Fruit fly (Drosophila melanogaster) whole organism, embryonic: ENCODE results near the gene CG7634.
A peak's percentile ranks its signal among the peaks of the same experiment; 100 is the strongest.

ENCODE experiments used
- Asciz ChIP-seq: fragments of 200-800 bp; sonication (Bioruptor generic); optimal IDR thresholded peaks from 2 replicates; lab custom pipeline; 2017; ENCODE audit warnings: missing biosample characterization, mild to moderate bottlenecking, missing genetic modification characterization, missing genetic modification reagents
- CG11085 ChIP-seq: fragments of 200-800 bp; sonication (Bioruptor generic); IDR thresholded peaks from 2 replicates; pipeline ENCODE4 v1.3.6; 2022; ENCODE audit warnings: missing biosample characterization, missing genetic modification characterization
- CG1233 ChIP-seq: fragments of 200-800 bp; sonication (Bioruptor generic); optimal IDR thresholded peaks from 4 replicates; lab custom pipeline; 2018; ENCODE audit warnings: missing biosample characterization, mild to moderate bottlenecking, missing genetic modification characterization
- CG12391 ChIP-seq: fragments of 200-800 bp; sonication (Bioruptor generic); optimal IDR thresholded peaks from 3 replicates; lab custom pipeline; 2018; ENCODE audit warnings: missing biosample characterization, mild to moderate bottlenecking, missing genetic modification characterization, moderate library complexity
- CG12769 ChIP-seq: fragments of 200-800 bp; sonication (Bioruptor generic); optimal IDR thresholded peaks from 2 replicates; lab custom pipeline; 2019; ENCODE audit warnings: missing biosample characterization, mild to moderate bottlenecking, missing genetic modification characterization, moderate library complexity
- CG13296 ChIP-seq: fragments of 200-800 bp; sonication (Bioruptor generic); optimal IDR thresholded peaks from 3 replicates; lab custom pipeline; 2018; ENCODE audit warnings: missing biosample characterization, mild to moderate bottlenecking, missing genetic modification characterization
- CG17328 ChIP-seq: fragments of 200-800 bp; sonication (Bioruptor generic); IDR thresholded peaks from 2 replicates; pipeline ENCODE4 v1.3.6; 2022; ENCODE audit warnings: missing biosample characterization, missing genetic modification characterization
- CG17568 ChIP-seq: fragments of 200-800 bp; sonication (Bioruptor generic); optimal IDR thresholded peaks from 2 replicates; lab custom pipeline; 2018; ENCODE audit warnings: missing biosample characterization, mild to moderate bottlenecking, missing genetic modification characterization, moderate library complexity
- CG17912 ChIP-seq: fragments of 200-800 bp; sonication (Bioruptor generic); optimal IDR thresholded peaks from 2 replicates; lab custom pipeline; 2018; ENCODE audit warnings: missing biosample characterization, mild to moderate bottlenecking, missing genetic modification characterization
- CG18011 ChIP-seq: fragments of 200-800 bp; sonication (Bioruptor generic); optimal IDR thresholded peaks from 2 replicates; lab custom pipeline; 2017; ENCODE audit warnings: missing biosample characterization, missing genetic modification characterization, mild to moderate bottlenecking, moderate library complexity, missing genotype
- CG2129 ChIP-seq: fragments of 200-800 bp; sonication (Bioruptor generic); IDR thresholded peaks from 2 replicates; pipeline ENCODE4 v1.3.6; 2022; ENCODE audit warnings: missing biosample characterization, missing genetic modification characterization; ENCODE audit not compliant: partially characterized antibody
- CG30020 ChIP-seq: fragments of 200-800 bp; optimal IDR thresholded peaks from 2 replicates; lab custom pipeline; 2019; ENCODE audit warnings: missing biosample characterization, mild to moderate bottlenecking, missing genetic modification characterization, moderate library complexity
- CG31365 ChIP-seq: fragments of 200-800 bp; sonication (Bioruptor generic); optimal IDR thresholded peaks from 2 replicates; lab custom pipeline; 2018; ENCODE audit warnings: missing biosample characterization, mild to moderate bottlenecking, missing genetic modification characterization
- CG4404 ChIP-seq: fragments of 200-800 bp; sonication (Bioruptor generic); IDR thresholded peaks from 2 replicates; pipeline ENCODE4 v1.3.6; 2022; ENCODE audit warnings: missing biosample characterization, missing genetic modification characterization
- CG4820 ChIP-seq: fragments of 200-800 bp; sonication (Bioruptor generic); optimal IDR thresholded peaks from 3 replicates; lab custom pipeline; 2016; ENCODE audit warnings: missing biosample characterization, missing genetic modification characterization
- CG7357 ChIP-seq: fragments of 200-800 bp; sonication (Bioruptor generic); IDR thresholded peaks from 3 replicates; pipeline ENCODE4 v1.3.6; 2022; ENCODE audit warnings: missing biosample characterization, missing genetic modification characterization
- CG9437 ChIP-seq: fragments of 200-800 bp; sonication (Bioruptor generic); optimal IDR thresholded peaks from 2 replicates; lab custom pipeline; 2018; ENCODE audit warnings: missing biosample characterization, mild to moderate bottlenecking, missing genetic modification characterization
- CG9797 ChIP-seq: fragments of 200-800 bp; sonication (Bioruptor generic); optimal IDR thresholded peaks from 3 replicates; lab custom pipeline; 2018; ENCODE audit warnings: missing biosample characterization, mild to moderate bottlenecking, missing genetic modification characterization
- Chrac-16 ChIP-seq: fragments of 200-800 bp; sonication (Bioruptor generic); optimal IDR thresholded peaks from 3 replicates; lab custom pipeline; 2016; ENCODE audit warnings: missing biosample characterization, missing genetic modification characterization
- CoRest ChIP-seq: fragments of 200-800 bp; sonication (Bioruptor generic); optimal IDR thresholded peaks from 3 replicates; lab custom pipeline; 2018; ENCODE audit warnings: missing biosample characterization, mild to moderate bottlenecking, missing genetic modification characterization, moderate library complexity
- Gug ChIP-seq: fragments of 200-800 bp; sonication (Bioruptor generic); IDR thresholded peaks from 4 replicates; pipeline ENCODE4 v1.3.6; 2022; ENCODE audit warnings: missing biosample characterization, missing genetic modification characterization
- HLHmδ ChIP-seq: fragments of 200-800 bp; sonication (Bioruptor generic); optimal IDR thresholded peaks from 2 replicates; lab custom pipeline; 2018; ENCODE audit warnings: missing biosample characterization, mild to moderate bottlenecking, missing genetic modification characterization, moderate library complexity
- Hr78 ChIP-seq, 2 experiments: fragments of 200-800 bp in 1 of 2; fragments of >200 bp in 1 of 2; sonication (Bioruptor generic) in 1 of 2; optimal IDR thresholded peaks; 2 replicates each; lab custom pipeline; 2017 to 2019; ENCODE audit warnings: missing biosample characterization in 2 of 2, missing genetic modification characterization in 2 of 2, mild to moderate bottlenecking in 1 of 2, moderate library complexity in 1 of 2
- MBD-R2 ChIP-seq: fragments of 200-800 bp; sonication (Bioruptor generic); IDR thresholded peaks from 2 replicates; pipeline ENCODE4 v1.3.6; 2022; ENCODE audit warnings: missing biosample characterization, missing genetic modification characterization
- Neu2 ChIP-seq: fragments of 200-800 bp; sonication (Bioruptor generic); optimal IDR thresholded peaks from 3 replicates; lab custom pipeline; 2016; ENCODE audit warnings: missing biosample characterization, missing genetic modification characterization, borderline replicate concordance
- Rfx ChIP-seq: fragments of 200-800 bp; sonication (Bioruptor generic); IDR thresholded peaks from 2 replicates; pipeline ENCODE4 v1.3.6; 2022; ENCODE audit warnings: missing biosample characterization, missing genetic modification characterization
- Ssrp ChIP-seq: fragments of 200-800 bp; sonication (Bioruptor generic); optimal IDR thresholded peaks from 2 replicates; lab custom pipeline; 2018; ENCODE audit warnings: missing biosample characterization, mild to moderate bottlenecking, missing genetic modification characterization, moderate library complexity
- Xbp1 ChIP-seq: fragments of 200-800 bp; sonication (Bioruptor generic); optimal IDR thresholded peaks from 3 replicates; lab custom pipeline; 2016; ENCODE audit warnings: missing biosample characterization, mild to moderate bottlenecking, missing genetic modification characterization
- Xrp1 ChIP-seq: fragments of 200-800 bp; sonication (Bioruptor generic); IDR thresholded peaks from 2 replicates; pipeline ENCODE4 v1.3.6; 2022; ENCODE audit warnings: missing biosample characterization, missing genetic modification characterization
- YL-1 ChIP-seq: fragments of 200-800 bp; sonication (Bioruptor generic); optimal IDR thresholded peaks from 3 replicates; lab custom pipeline; 2017; ENCODE audit warnings: missing biosample characterization, mild to moderate bottlenecking, missing genetic modification characterization
- bsh ChIP-seq, 2 experiments: fragments of 200-800 bp; sonication (Bioruptor generic); optimal IDR thresholded peaks; 2 replicates each; lab custom pipeline; 2017 to 2018; ENCODE audit warnings: mild to moderate bottlenecking in 2 of 2, missing biosample characterization in 2 of 2, missing genetic modification characterization in 2 of 2, moderate library complexity in 1 of 2
- cad ChIP-seq: fragments of >200 bp; optimal IDR thresholded peaks from 2 replicates; lab custom pipeline; 2017; ENCODE audit warnings: missing biosample characterization, missing genetic modification characterization
- dpn ChIP-seq, 2 experiments: fragments of 200-800 bp; sonication (Bioruptor generic); optimal IDR thresholded peaks; 3 replicates each; lab custom pipeline; 2016; ENCODE audit warnings: missing biosample characterization in 2 of 2, missing genetic modification characterization in 2 of 2
- dysf ChIP-seq: fragments of 200-800 bp; sonication (Bioruptor generic); IDR thresholded peaks from 3 replicates; pipeline ENCODE4 v1.3.6; 2022; ENCODE audit warnings: missing biosample characterization, missing genetic modification characterization
- en ChIP-seq: fragments of 200-800 bp; sonication (Bioruptor generic); optimal IDR thresholded peaks from 2 replicates; lab custom pipeline; 2016; ENCODE audit warnings: missing biosample characterization, missing genetic modification characterization
- esg ChIP-seq: fragments of 200-800 bp; sonication (Bioruptor generic); conservative IDR thresholded peaks from 2 replicates; pipeline ENCODE4 v1.3.6; 2022; ENCODE audit warnings: missing biosample characterization, missing genetic modification characterization
- gcm2 ChIP-seq: fragments of 200-800 bp; sonication (Bioruptor generic); optimal IDR thresholded peaks from 2 replicates; lab custom pipeline; 2016; ENCODE audit warnings: missing biosample characterization, missing genetic modification characterization
- h ChIP-seq: fragments of >200 bp; optimal IDR thresholded peaks from 2 replicates; lab custom pipeline; 2017
- lola ChIP-seq, 3 experiments: fragments of >200 bp in 2 of 3; fragments of 200-800 bp in 1 of 3; sonication (Bioruptor generic) in 1 of 3; optimal IDR thresholded peaks; 2 replicates each; lab custom pipeline; 2017 to 2019; ENCODE audit warnings: missing biosample characterization in 3 of 3, missing genetic modification characterization in 3 of 3, mild to moderate bottlenecking in 1 of 3, moderate library complexity in 1 of 3
- nmo ChIP-seq: fragments of 200-800 bp; sonication (Bioruptor generic); optimal IDR thresholded peaks from 2 replicates; lab custom pipeline; 2018; ENCODE audit warnings: missing biosample characterization, mild to moderate bottlenecking, missing genetic modification characterization, moderate library complexity
- org-1 ChIP-seq: fragments of 200-800 bp; sonication (Bioruptor generic); optimal IDR thresholded peaks from 2 replicates; lab custom pipeline; 2017; ENCODE audit warnings: missing biosample characterization, missing genetic modification characterization
- p53 ChIP-seq: fragments of 200-800 bp; sonication (Bioruptor generic); optimal IDR thresholded peaks from 2 replicates; lab custom pipeline; 2016; ENCODE audit warnings: missing biosample characterization, missing genetic modification characterization
- sd ChIP-seq: fragments of 200-800 bp; sonication (Bioruptor generic); optimal IDR thresholded peaks from 3 replicates; lab custom pipeline; 2018; ENCODE audit warnings: missing biosample characterization, mild to moderate bottlenecking, missing genetic modification characterization, moderate library complexity
- so ChIP-seq: fragments of 200-800 bp; sonication (Bioruptor generic); IDR thresholded peaks from 3 replicates; pipeline ENCODE4 v1.3.6; 2022; ENCODE audit warnings: missing biosample characterization, missing genetic modification characterization
- sob ChIP-seq: fragments of 200-800 bp; sonication (Bioruptor generic); IDR thresholded peaks from 2 replicates; pipeline ENCODE4 v1.3.6; 2022; ENCODE audit warnings: missing biosample characterization, missing genetic modification characterization
- sr ChIP-seq: fragments of 200-800 bp; sonication (Bioruptor generic); IDR thresholded peaks from 3 replicates; pipeline ENCODE4 v1.3.6; 2022; ENCODE audit warnings: missing biosample characterization, missing genetic modification characterization
- trem ChIP-seq: fragments of 200-800 bp; optimal IDR thresholded peaks from 3 replicates; lab custom pipeline; 2019; ENCODE audit warnings: missing biosample characterization, mild to moderate bottlenecking, missing genetic modification characterization, moderate library complexity

The CG7634 gene

DNA sequence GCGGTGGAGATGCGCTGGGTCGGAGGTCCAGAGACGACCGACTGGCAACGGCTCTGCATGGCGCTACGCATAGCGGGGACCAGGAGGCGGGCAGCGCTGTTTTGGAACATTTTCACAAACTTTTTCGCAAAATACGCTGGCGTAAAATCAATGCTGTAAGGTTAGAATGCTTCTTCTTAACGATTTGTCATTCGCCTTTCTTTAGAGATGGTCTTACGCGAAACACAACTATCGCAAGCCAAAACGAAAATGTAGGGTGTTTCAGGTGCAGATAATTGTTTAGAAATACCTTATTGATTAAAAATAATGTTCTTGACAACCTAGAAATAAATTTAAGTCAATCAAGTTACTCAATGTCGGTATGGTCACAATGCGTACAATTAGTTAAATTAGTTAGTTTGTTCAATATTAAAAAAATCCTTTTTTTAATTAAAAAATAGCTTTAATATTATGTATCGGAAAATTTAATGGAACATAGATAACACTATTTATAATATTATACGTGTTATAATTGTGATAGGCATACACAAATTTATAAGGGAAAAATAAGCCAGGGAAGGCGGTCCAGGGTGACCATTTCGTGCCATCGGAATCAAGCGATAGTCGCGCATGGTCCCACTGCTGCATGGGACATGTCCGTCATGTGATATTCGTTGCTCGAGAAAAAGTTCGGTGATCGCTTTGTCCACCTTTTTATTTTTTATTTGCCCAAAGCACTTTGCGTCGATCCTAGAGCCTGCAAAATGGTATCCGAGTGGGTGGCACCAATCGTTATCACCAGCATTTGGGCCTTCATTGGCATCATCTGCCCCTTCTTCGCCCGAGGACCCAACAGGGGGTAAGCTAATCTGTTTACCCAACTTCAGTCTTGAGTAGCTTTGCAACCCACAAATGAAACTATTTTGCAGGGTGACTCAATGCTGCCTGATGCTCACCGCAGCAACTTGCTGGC is 25.7 kb upstream of the CG7634 start, which contains the start of the genes COX8 and VhaM9.7-b (continued):
- TF ChIP-seq CG12769 (tag; lab: Kevin White, UChicago): peak; percentile 56
- TF ChIP-seq sob (GFP tag; lab: Robert Waterston, UW): peak; percentile 67
- TF ChIP-seq dysf (GFP tag; lab: Robert Waterston, UW): 0 out of 3 replicates have a peak, but pooled peaks have one; percentile 57
- no peak for TF ChIP-seq CG1233 (GFP tag; lab: Kevin White, UChicago)
- no peak; the same call in none of the 2 replicates for TF ChIP-seq CG11085 (GFP tag; lab: Robert Waterston, UW)
- TF ChIP-seq sr (GFP tag; lab: Robert Waterston, UW): no peak
- TF ChIP-seq CG17328: 0 out of 2 replicates have a peak, but pooled peaks have one; percentile 6
- TF ChIP-seq CG17568 (GFP tag; lab: Kevin White, UChicago): no peak
- peak; percentile 10; the same call in 1 of the 2 replicates for TF ChIP-seq Xrp1 (GFP tag; lab: Robert Waterston, UW)
- no peak for TF ChIP-seq CG12391
- no peak for TF ChIP-seq CG7357 (GFP tag; lab: Robert Waterston, UW)
- peak; percentile 71 for TF ChIP-seq Ssrp (tag; lab: Kevin White, UChicago)
- peak; percentile 54 to 68 for TF ChIP-seq dpn (GFP tag; optimal IDR thresholded peaks at IDR 0.05; lab: Kevin White, UChicago)
- no peak for TF ChIP-seq en (GFP tag; lab: Kevin White, UChicago)
- peak; percentile 64 for TF ChIP-seq esg (GFP tag; lab: Robert Waterston, UW)
- no peak for TF ChIP-seq HLHmδ (GFP tag; lab: Kevin White, UChicago)
- TF ChIP-seq bsh (GFP tag; optimal IDR thresholded peaks at IDR 0.05; lab: Kevin White, UChicago): no peak
- TF ChIP-seq CG30020: peak; percentile 75
- peak; percentile 68 for TF ChIP-seq CG4820 (GFP tag; lab: Kevin White, UChicago)
- peak; percentile 58; the same call in 2 of the 4 replicates for TF ChIP-seq Gug
- TF ChIP-seq p53: no peak
- TF ChIP-seq Chrac-16 (GFP tag; lab: Kevin White, UChicago): peak; percentile 55
- no peak for TF ChIP-seq so (GFP tag; lab: Robert Waterston, UW)
- TF ChIP-seq CG9437 (GFP tag; lab: Kevin White, UChicago): peak; percentile 61
- TF ChIP-seq nmo (GFP tag; lab: Kevin White, UChicago): peak; percentile 78
- TF ChIP-seq sd: no peak
- no peak for TF ChIP-seq CoRest (tag; lab: Kevin White, UChicago)
- TF ChIP-seq MBD-R2: peak; percentile 76
- no peak for TF ChIP-seq Neu2 (GFP tag; lab: Kevin White, UChicago)
- no peak for TF ChIP-seq Hr78 (GFP tag; optimal IDR thresholded peaks at IDR 0.05; lab: Kevin White, UChicago)
- no peak for TF ChIP-seq CG17912 (GFP tag; lab: Kevin White, UChicago)
- TF ChIP-seq CG18011 (GFP tag; lab: Kevin White, UChicago): peak; percentile 76
- no peak; the same call in 1 of the 2 replicates for TF ChIP-seq CG2129 (GFP tag; lab: Robert Waterston, UW)
- TF ChIP-seq Xbp1 (GFP tag; lab: Kevin White, UChicago): peak; percentile 72
- TF ChIP-seq cad (GFP tag; lab: Kevin White, UChicago): no peak
- no peak for TF ChIP-seq h (lab: Kevin White, UChicago)
- peak; percentile 86 for TF ChIP-seq YL-1 (GFP tag; lab: Kevin White, UChicago)
- TF ChIP-seq gcm2: no peak
- peak; percentile 86 for TF ChIP-seq CG9797
- peak in 1 of 3 experiments; percentile 62 for TF ChIP-seq lola (GFP tag; optimal IDR thresholded peaks at IDR 0.05; lab: Kevin White, UChicago)
- peak; percentile 40 for TF ChIP-seq trem
- TF ChIP-seq CG4404 (GFP tag; lab: Robert Waterston, UW): no peak
- TF ChIP-seq Asciz (GFP tag; lab: Kevin White, UChicago): no peak
- TF ChIP-seq CG13296 (GFP tag; lab: Kevin White, UChicago): peak; percentile 23
- TF ChIP-seq CG31365 (tag; lab: Kevin White, UChicago): no peak
- peak; percentile 74 for TF ChIP-seq Rfx
- no peak for TF ChIP-seq org-1
